Fruit fly (Drosophila melanogaster) whole organism, embryonic: ENCODE measurements around the gene Gr64a.

ENCODE experiments used
- BEAF-32 ChIP-seq: fragments of 200-800 bp; sonication (Bioruptor generic); optimal IDR thresholded peaks from 3 replicates; lab custom pipeline; 2017; ENCODE audit warnings: missing biosample characterization, missing genetic modification characterization, mild to moderate bottlenecking, moderate library complexity, missing genetic modification reagents
- Bdp1 ChIP-seq: fragments of 200-800 bp; sonication (Bioruptor generic); optimal IDR thresholded peaks from 3 replicates; lab custom pipeline; 2016; ENCODE audit warnings: missing biosample characterization, missing genetic modification characterization
- Bgb ChIP-seq: fragments of 200-800 bp; sonication (Bioruptor generic); IDR thresholded peaks from 2 replicates; pipeline ENCODE4 v1.3.6; 2022; ENCODE audit warnings: missing biosample characterization, missing genetic modification characterization; ENCODE audit not compliant: partially characterized antibody
- CG10565 ChIP-seq: fragments of 200-800 bp; sonication (Bioruptor generic); optimal IDR thresholded peaks from 3 replicates; lab custom pipeline; 2016; ENCODE audit warnings: missing biosample characterization, mild to moderate bottlenecking, missing genetic modification characterization
- CG10654 ChIP-seq: fragments of 200-800 bp; sonication (Bioruptor generic); optimal IDR thresholded peaks from 2 replicates; lab custom pipeline; 2016; ENCODE audit warnings: missing biosample characterization, missing genetic modification characterization
- CG12391 ChIP-seq: fragments of 200-800 bp; sonication (Bioruptor generic); optimal IDR thresholded peaks from 3 replicates; lab custom pipeline; 2018; ENCODE audit warnings: missing biosample characterization, mild to moderate bottlenecking, missing genetic modification characterization, moderate library complexity
- CG12744 ChIP-seq: fragments of 200-800 bp; sonication (Bioruptor generic); optimal IDR thresholded peaks from 2 replicates; lab custom pipeline; 2016; ENCODE audit warnings: missing biosample characterization, missing genetic modification characterization
- CG14441 ChIP-seq: fragments of 200-800 bp; sonication (Bioruptor generic); IDR thresholded peaks from 2 replicates; pipeline ENCODE4 v1.3.6; 2022; ENCODE audit warnings: missing biosample characterization, missing genetic modification characterization
- CG15073 ChIP-seq: fragments of 200-800 bp; sonication (Bioruptor generic); optimal IDR thresholded peaks from 2 replicates; lab custom pipeline; 2016; ENCODE audit warnings: missing biosample characterization, missing genetic modification characterization
- CG18262 ChIP-seq: fragments of 200-800 bp; optimal IDR thresholded peaks from 3 replicates; lab custom pipeline; 2019; ENCODE audit warnings: missing biosample characterization, mild to moderate bottlenecking, missing genetic modification characterization, moderate library complexity
- CG18476 ChIP-seq: fragments of 200-800 bp; sonication (Bioruptor generic); optimal IDR thresholded peaks from 2 replicates; lab custom pipeline; 2016; ENCODE audit warnings: missing biosample characterization, mild to moderate bottlenecking, missing genetic modification characterization
- CG3281 ChIP-seq: fragments of 200-800 bp; sonication (Bioruptor generic); optimal IDR thresholded peaks from 3 replicates; lab custom pipeline; 2017; ENCODE audit warnings: missing biosample characterization, mild to moderate bottlenecking, missing genetic modification characterization
- CG3407 ChIP-seq: fragments of 200-800 bp; sonication (Bioruptor generic); optimal IDR thresholded peaks from 2 replicates; lab custom pipeline; 2018; ENCODE audit warnings: missing biosample characterization, mild to moderate bottlenecking, missing genetic modification characterization
- CG6683 ChIP-seq: fragments of 200-800 bp; sonication (Bioruptor generic); optimal IDR thresholded peaks from 2 replicates; lab custom pipeline; 2017; ENCODE audit warnings: missing biosample characterization, mild to moderate bottlenecking, missing genetic modification characterization, missing genetic modification reagents
- CG6765 ChIP-seq: fragments of 200-800 bp; sonication (Bioruptor generic); optimal IDR thresholded peaks from 3 replicates; lab custom pipeline; 2017; ENCODE audit warnings: missing biosample characterization, mild to moderate bottlenecking, missing genetic modification characterization
- CG6791 ChIP-seq: fragments of 200-800 bp; sonication (Bioruptor generic); IDR thresholded peaks from 3 replicates; pipeline ENCODE4 v1.3.6; 2022; ENCODE audit warnings: missing biosample characterization, missing genetic modification characterization; ENCODE audit not compliant: partially characterized antibody
- CG7928 ChIP-seq: fragments of 200-800 bp; sonication (Bioruptor generic); optimal IDR thresholded peaks from 2 replicates; lab custom pipeline; 2017; ENCODE audit warnings: missing biosample characterization, mild to moderate bottlenecking, missing genetic modification characterization
- CG9215 ChIP-seq: fragments of 200-800 bp; sonication (Bioruptor generic); IDR thresholded peaks from 2 replicates; pipeline ENCODE4 v1.3.6; 2022; ENCODE audit warnings: missing biosample characterization, missing genetic modification characterization
- CrebB ChIP-seq: fragments of 200-800 bp; sonication (Bioruptor generic); optimal IDR thresholded peaks from 3 replicates; lab custom pipeline; 2018; ENCODE audit warnings: missing biosample characterization, mild to moderate bottlenecking, missing genetic modification characterization
- D19A ChIP-seq: fragments of 200-800 bp; optimal IDR thresholded peaks from 3 replicates; lab custom pipeline; 2019; ENCODE audit warnings: missing biosample characterization, mild to moderate bottlenecking, missing genetic modification characterization, moderate library complexity
- Dip3 ChIP-seq: fragments of 200-800 bp; sonication (Bioruptor generic); optimal IDR thresholded peaks from 3 replicates; lab custom pipeline; 2016; ENCODE audit warnings: missing biosample characterization, missing genetic modification characterization
- Doc2 ChIP-seq: fragments of 200-800 bp; sonication (Bioruptor generic); IDR thresholded peaks from 2 replicates; pipeline ENCODE4 v1.3.6; 2022; ENCODE audit warnings: missing biosample characterization, missing genetic modification characterization
- Ets65A ChIP-seq: fragments of 200-800 bp; sonication (Bioruptor generic); peaks from one replicate; lab custom pipeline; 2016; ENCODE audit warnings: missing biosample characterization, missing genetic modification characterization
- GATAe ChIP-seq: fragments of 200-800 bp; sonication (Bioruptor generic); conservative IDR thresholded peaks from 2 replicates; pipeline ENCODE4 v1.3.6; 2022; ENCODE audit warnings: missing biosample characterization, missing genetic modification characterization
- HHEX ChIP-seq: fragments of 200-800 bp; sonication (Bioruptor generic); optimal IDR thresholded peaks from 3 replicates; lab custom pipeline; 2017; ENCODE audit warnings: missing biosample characterization, mild to moderate bottlenecking, missing genetic modification characterization, missing genetic modification reagents
- Kr ChIP-seq: fragments of 200-800 bp; sonication (Bioruptor generic); optimal IDR thresholded peaks from 2 replicates; lab custom pipeline; 2017; ENCODE audit warnings: missing biosample characterization, mild to moderate bottlenecking, missing genetic modification characterization
- MTF-1 ChIP-seq: fragments of 200-800 bp; sonication (Bioruptor generic); optimal IDR thresholded peaks from 2 replicates; lab custom pipeline; 2018; ENCODE audit warnings: missing biosample characterization, mild to moderate bottlenecking, missing genetic modification characterization, borderline replicate concordance
- Nf-YB ChIP-seq: fragments of 200-800 bp; sonication (Bioruptor generic); optimal IDR thresholded peaks from 3 replicates; lab custom pipeline; 2019; ENCODE audit warnings: missing biosample characterization, mild to moderate bottlenecking, missing genetic modification characterization, moderate library complexity
- Poxn ChIP-seq: fragments of 200-800 bp; sonication (Bioruptor generic); IDR thresholded peaks from 2 replicates; pipeline ENCODE4 v1.3.6; 2022; ENCODE audit warnings: missing biosample characterization, missing genetic modification characterization
- Ravus ChIP-seq: fragments of 200-800 bp; sonication (Bioruptor generic); IDR thresholded peaks from 2 replicates; pipeline ENCODE4 v1.3.6; 2022; ENCODE audit warnings: missing biosample characterization, missing genetic modification characterization
- Sin3A ChIP-seq: fragments of >200 bp; optimal IDR thresholded peaks from 2 replicates; lab custom pipeline; 2018
- Sry-β ChIP-seq: fragments of 200-800 bp; sonication (Bioruptor generic); optimal IDR thresholded peaks from 2 replicates; lab custom pipeline; 2018; ENCODE audit warnings: missing biosample characterization, mild to moderate bottlenecking, missing genetic modification characterization, moderate library complexity
- Usf ChIP-seq: fragments of 200-800 bp; sonication (Bioruptor generic); optimal IDR thresholded peaks from 2 replicates; lab custom pipeline; 2017; ENCODE audit warnings: missing genotype, missing biosample characterization, missing genetic modification characterization
- aop ChIP-seq: fragments of 200-800 bp; sonication (Bioruptor generic); IDR thresholded peaks from 2 replicates; pipeline ENCODE4 v1.3.6; 2022; ENCODE audit warnings: missing biosample characterization, missing genetic modification characterization
- ara ChIP-seq: fragments of 200-800 bp; sonication (Bioruptor generic); IDR thresholded peaks from 2 replicates; pipeline ENCODE4 v1.3.6; 2022; ENCODE audit warnings: missing biosample characterization, missing genetic modification characterization
- cas ChIP-seq: fragments of 200-800 bp; sonication (Bioruptor generic); IDR thresholded peaks from 2 replicates; pipeline ENCODE4 v1.3.6; 2022; ENCODE audit warnings: missing biosample characterization, missing genetic modification characterization
- emc ChIP-seq: fragments of 200-800 bp; sonication (Bioruptor generic); optimal IDR thresholded peaks from 2 replicates; lab custom pipeline; 2016; ENCODE audit warnings: missing biosample characterization, missing genetic modification characterization
- fd3F ChIP-seq: fragments of 200-800 bp; sonication (Bioruptor generic); optimal IDR thresholded peaks from 2 replicates; lab custom pipeline; 2018; ENCODE audit warnings: missing biosample characterization, mild to moderate bottlenecking, missing genetic modification characterization, moderate library complexity
- fd64A ChIP-seq: fragments of 200-800 bp; sonication (Bioruptor generic); optimal IDR thresholded peaks from 3 replicates; lab custom pipeline; 2018; ENCODE audit warnings: missing biosample characterization, mild to moderate bottlenecking, missing genetic modification characterization
- fu2 ChIP-seq: fragments of 200-800 bp; sonication (Bioruptor generic); optimal IDR thresholded peaks from 2 replicates; lab custom pipeline; 2016; ENCODE audit warnings: missing biosample characterization, missing genetic modification characterization
- gcm2 ChIP-seq: fragments of 200-800 bp; sonication (Bioruptor generic); optimal IDR thresholded peaks from 2 replicates; lab custom pipeline; 2016; ENCODE audit warnings: missing biosample characterization, missing genetic modification characterization
- hth ChIP-seq: fragments of >200 bp; optimal IDR thresholded peaks from 2 replicates; lab custom pipeline; 2017; ENCODE audit warnings: inconsistent platforms
- lilli ChIP-seq: fragments of 200-800 bp; sonication (Bioruptor generic); optimal IDR thresholded peaks from 3 replicates; lab custom pipeline; 2016; ENCODE audit warnings: missing biosample characterization, missing genetic modification characterization
- nmo ChIP-seq: fragments of 200-800 bp; sonication (Bioruptor generic); optimal IDR thresholded peaks from 2 replicates; lab custom pipeline; 2018; ENCODE audit warnings: missing biosample characterization, mild to moderate bottlenecking, missing genetic modification characterization, moderate library complexity
- rib ChIP-seq: fragments of 200-800 bp; sonication (Bioruptor generic); IDR thresholded peaks from 2 replicates; pipeline ENCODE4 v1.3.6; 2022; ENCODE audit warnings: missing biosample characterization, missing genetic modification characterization
- ro ChIP-seq: fragments of 200-800 bp; sonication (Bioruptor generic); IDR thresholded peaks from 2 replicates; pipeline ENCODE4 v1.3.6; 2022; ENCODE audit warnings: missing biosample characterization, missing genetic modification characterization
- row ChIP-seq: fragments of 200-800 bp; sonication (Bioruptor generic); IDR thresholded peaks from 3 replicates; pipeline ENCODE4 v1.3.6; 2022; ENCODE audit warnings: missing biosample characterization, missing genetic modification characterization
- twi ChIP-seq: fragments of 200-800 bp; optimal IDR thresholded peaks from 2 replicates; lab custom pipeline; 2019; ENCODE audit warnings: missing biosample characterization, mild to moderate bottlenecking, missing genetic modification characterization, moderate library complexity
- zen2 ChIP-seq: fragments of 200-800 bp; sonication (Bioruptor generic); IDR thresholded peaks from 3 replicates; pipeline ENCODE4 v1.3.6; 2022; ENCODE audit warnings: missing biosample characterization, missing genetic modification characterization; ENCODE audit not compliant: partially characterized antibody
- zf30C ChIP-seq: fragments of 200-800 bp; sonication (Bioruptor generic); optimal IDR thresholded peaks from 3 replicates; lab custom pipeline; 2018; ENCODE audit warnings: missing biosample characterization, mild to moderate bottlenecking, missing genetic modification characterization

Gene Gr64a

dm6 chr3L:4040247-4040925, 13.8 kb downstream of the Gr64a start, which contains the start of the genes CG11593 and Rcd5 (continued):
- TF ChIP-seq Poxn (peak; percentile 60; the same call in 1 of the 2 replicates), Kr (GFP tag; lab: Kevin White, UChicago) (no peak), gcm2 (GFP tag; lab: Kevin White, UChicago) (no peak), row (peak; percentile 94), fd3F (peak; percentile 63), CG6791 (no peak), cas (GFP tag; lab: Robert Waterston, UW) (peak; percentile 45; the same call in 1 of the 2 replicates), CG18262 (tag; lab: Kevin White, UChicago) (no peak), ara (peak; percentile 73), CG10654 (GFP tag; lab: Kevin White, UChicago) (peak; percentile 65), Ravus (GFP tag; lab: Robert Waterston, UW) (peak; percentile 54), emc (no peak), Sin3A (lab: Kevin White, UChicago) (peak; percentile 61), twi (tag; lab: Kevin White, UChicago) (no peak), Dip3 (peak; percentile 27), nmo (GFP tag; lab: Kevin White, UChicago) (peak; percentile 89), rib (GFP tag; lab: Robert Waterston, UW) (0 out of 2 replicates have a peak, but pooled peaks have one; percentile 31), CG14441 (GFP tag; lab: Robert Waterston, UW) (peak; percentile 85), CG7928 (GFP tag; lab: Kevin White, UChicago) (peak; percentile 31), MTF-1 (no peak), CG3407 (GFP tag; lab: Kevin White, UChicago) (peak; percentile 59), CG3281 (GFP tag; lab: Kevin White, UChicago) (no peak), Bgb (GFP tag; lab: Robert Waterston, UW) (0 out of 2 replicates have a peak, but pooled peaks have one; percentile 12), CG15073 (GFP tag; lab: Kevin White, UChicago) (no peak), GATAe (GFP tag; lab: Robert Waterston, UW) (peak; percentile 70), ro (GFP tag; lab: Robert Waterston, UW) (no peak), CG6765 (GFP tag; lab: Kevin White, UChicago) (no peak), BEAF-32 (peak; percentile 44), CG18476 (GFP tag; lab: Kevin White, UChicago) (no peak), CG10565 (no peak), D19A (tag; lab: Kevin White, UChicago) (no peak), zen2 (no peak), zf30C (peak; percentile 10), Sry-β (peak; percentile 36), Doc2 (GFP tag; lab: Robert Waterston, UW) (0 out of 2 replicates have a peak, but pooled peaks have one; percentile 33), aop (GFP tag; lab: Robert Waterston, UW) (no peak), fd64A (GFP tag; lab: Kevin White, UChicago) (no peak), CG12391 (tag; lab: Kevin White, UChicago) (no peak), CG12744 (GFP tag; lab: Kevin White, UChicago) (no peak), Ets65A (peak; percentile 51), Bdp1 (no peak), lilli (no peak), CG9215 (peak; percentile 86), Usf (GFP tag; lab: Kevin White, UChicago) (peak; percentile 50), CG6683 (GFP tag; lab: Kevin White, UChicago) (no peak), fu2 (GFP tag; lab: Kevin White, UChicago) (no peak), CrebB (tag; lab: Kevin White, UChicago) (no peak), Nf-YB (no peak), HHEX (peak; percentile 18), hth (lab: Kevin White, UChicago) (no peak)
